Fruit fly (Drosophila melanogaster): Measurements from ENCODE around the gene CG11381.
A peak's percentile ranks its signal among the peaks of the same experiment; 100 is the strongest.

CG11381 gene

dm6 chrX:1191008-1191407 lies 12.6 kb upstream of the CG11381 start, which contains the start of gene CG11380:
TSS of gene CG11380 (plus strand) at chrX:1191308.
- TF ChIP-seq peb (GFP tag; IDR thresholded peaks at IDR 0.05) (no peak), MTF-1 (GFP tag; optimal IDR thresholded peaks at IDR 0.05; ENCODE audit: borderline replicate concordance) (no peak), fru (optimal IDR thresholded peaks at IDR 0.05) (no peak), odd (GFP tag; optimal IDR thresholded peaks at IDR 0.05) (no peak), Drgx (GFP tag; IDR thresholded peaks at IDR 0.05) (no peak), Hmr (GFP tag; optimal IDR thresholded peaks at IDR 0.05) (no peak), Lpt (GFP tag; optimal IDR thresholded peaks at IDR 0.05) (no peak), Sox100B (GFP tag; optimal IDR thresholded peaks at IDR 0.05) (no peak), ATbp (GFP tag; optimal IDR thresholded peaks at IDR 0.05) (no peak), Blimp-1 (GFP tag; optimal IDR thresholded peaks at IDR 0.05) (no peak), zfh2 (GFP tag; optimal IDR thresholded peaks at IDR 0.05) (no peak), CG7928 (GFP tag; optimal IDR thresholded peaks at IDR 0.05) (no peak), CG1602 (GFP tag; optimal IDR thresholded peaks at IDR 0.05) (no peak), CG1529 (GFP tag; optimal IDR thresholded peaks at IDR 0.05) (no peak), CHES-1-like (GFP tag; optimal IDR thresholded peaks at IDR 0.05) (no peak)

dm6 chrX:1197862-1198261 lies 5.7 kb upstream of the CG11381 start:
- no peak for TF ChIP-seq MBD-R2 (GFP tag; IDR thresholded peaks at IDR 0.05)
- no peak for TF ChIP-seq fd64A (GFP tag; optimal IDR thresholded peaks at IDR 0.05)
- no peak for TF ChIP-seq HLH4C (GFP tag; IDR thresholded peaks at IDR 0.05; ENCODE audit: partially characterized antibody)
- no peak for TF ChIP-seq cwo (GFP tag; optimal IDR thresholded peaks at IDR 0.05)
- no peak for TF ChIP-seq Six4 (GFP tag; optimal IDR thresholded peaks at IDR 0.05)
- TF ChIP-seq H15 (GFP tag; IDR thresholded peaks at IDR 0.05), result no peak
- TF ChIP-seq tll (GFP tag; optimal IDR thresholded peaks at IDR 0.05), result no peak
- no peak for TF ChIP-seq Usf (GFP tag; optimal IDR thresholded peaks at IDR 0.05)
- no peak for TF ChIP-seq trh (GFP tag; optimal IDR thresholded peaks at IDR 0.05)
- no peak for TF ChIP-seq sob (GFP tag; IDR thresholded peaks at IDR 0.05)

dm6 chrX:1199246-1199645 lies 4.3 kb upstream of the CG11381 start, which contains the start of gene CG14625:
TSS of gene CG14625 (plus strand) at chrX:1199546.
- TF ChIP-seq Chrac-16 (GFP tag; optimal IDR thresholded peaks at IDR 0.05) (no peak), Blimp-1 (GFP tag; optimal IDR thresholded peaks at IDR 0.05) (peak; percentile 10)

- TF ChIP-seq CG4282 (GFP tag; optimal IDR thresholded peaks at IDR 0.05) (no peak), nerfin-2 (GFP tag; IDR thresholded peaks at IDR 0.05; ENCODE audit: partially characterized antibody) (no peak), Dad (GFP tag; optimal IDR thresholded peaks at IDR 0.05) (no peak), Max (GFP tag; optimal IDR thresholded peaks at IDR 0.05) (no peak), Dp (GFP tag; optimal IDR thresholded peaks at IDR 0.05) (no peak), YL-1 (GFP tag; optimal IDR thresholded peaks at IDR 0.05) (no peak), gcm2 (GFP tag; optimal IDR thresholded peaks at IDR 0.05) (no peak), her (GFP tag; optimal IDR thresholded peaks at IDR 0.05) (no peak), caup (GFP tag; optimal IDR thresholded peaks at IDR 0.05; ENCODE audit: severe bottlenecking) (no peak), CG4360 (GFP tag; IDR thresholded peaks at IDR 0.05) (no peak), jing (GFP tag; optimal IDR thresholded peaks at IDR 0.05) (no peak), wor (GFP tag; IDR thresholded peaks at IDR 0.05) (no peak), CG17359 (tag; optimal IDR thresholded peaks at IDR 0.05) (no peak), CG15073 (GFP tag; optimal IDR thresholded peaks at IDR 0.05) (no peak)
These were observed 2.9 kb downstream of the CG11381 start, which contains the start of gene CG14624 for dm6 chrX:1206437-1206836. TSS of gene CG14624 (plus strand) at chrX:1206737.
